Fruit fly (Drosophila melanogaster) S2 (cell line): ENCODE results near the gene CG10646.

Source experiments
- CG8478 ChIP-seq: fragments of >200 bp; optimal IDR thresholded peaks from 2 replicates; lab custom pipeline; 2018
- CTCF ChIP-seq, 2 experiments: fragments of >200 bp; optimal IDR thresholded peaks; 2 replicates each; lab custom pipeline; 2018

dm6 chr3L:12519315-12519714 lies 15.6 kb upstream of the CG10646 start:
- TF ChIP-seq CTCF (optimal IDR thresholded peaks at IDR 0.05; lab: Kevin White, UChicago) (no peak), CG8478 (lab: Kevin White, UChicago) (no peak)
